Worm (Caenorhabditis elegans) whole organism, early embryonic: ENCODE results near the gene B0250.8.
A peak's percentile ranks its signal among the peaks of the same experiment; 100 is the strongest.

Source experiments
- B0310.2 ChIP-seq: sonication (generic microtip); optimal IDR thresholded peaks from 2 replicates; lab custom pipeline; 2016; ENCODE audit warnings: mild to moderate bottlenecking, missing genetic modification characterization, missing compliant biosample characterization
- F13C5.2 ChIP-seq: sonication (generic microtip); optimal IDR thresholded peaks from 2 replicates; lab custom pipeline; 2017; ENCODE audit warnings: mild to moderate bottlenecking, missing genetic modification characterization, inconsistent platforms, missing compliant biosample characterization
- aly-1 ChIP-seq: sonication (generic microtip); optimal IDR thresholded peaks from 2 replicates; lab custom pipeline; 2016; ENCODE audit warnings: missing genetic modification characterization, missing compliant biosample characterization
- ama-1 ChIP-seq: fragments of 150-350 bp; optimal IDR thresholded peaks from 2 replicates; lab custom pipeline; 2014
- ceh-13 ChIP-seq: fragments of 200-800 bp; sonication (Bioruptor generic); optimal IDR thresholded peaks from 2 replicates; lab custom pipeline; 2018; ENCODE audit warnings: mild to moderate bottlenecking, missing genetic modification characterization, missing compliant biosample characterization
- ceh-36 ChIP-seq: sonication (generic microtip); optimal IDR thresholded peaks from 2 replicates; lab custom pipeline; 2016; ENCODE audit warnings: missing genetic modification characterization, inconsistent platforms, missing compliant biosample characterization
- flt-1 ChIP-seq: fragments of 200-800 bp; sonication (Bioruptor generic); IDR thresholded peaks from 2 replicates; pipeline ENCODE4 v1.3.6; 2022; ENCODE audit warnings: missing genetic modification characterization, missing compliant biosample characterization
- hmg-4 ChIP-seq: fragments of 200-800 bp; sonication (Bioruptor generic); optimal IDR thresholded peaks from 2 replicates; lab custom pipeline; 2018; ENCODE audit warnings: mild to moderate bottlenecking, missing genetic modification characterization, missing compliant biosample characterization
- hnd-1 ChIP-seq: sonication (generic microtip); optimal IDR thresholded peaks from 2 replicates; lab custom pipeline; 2016; ENCODE audit warnings: missing genetic modification characterization, missing compliant biosample characterization
- sea-1 ChIP-seq: fragments of 200-800 bp; sonication (Bioruptor generic); conservative IDR thresholded peaks from 2 replicates; pipeline ENCODE4 v1.3.6; 2022; ENCODE audit warnings: missing genetic modification characterization, missing compliant biosample characterization
- tbx-11 ChIP-seq: fragments of 200-800 bp; sonication (Bioruptor generic); IDR thresholded peaks from 2 replicates; pipeline ENCODE4 v1.3.6; 2022; ENCODE audit warnings: missing genetic modification characterization, missing compliant biosample characterization
- tbx-37 ChIP-seq: fragments of 200-800 bp; sonication (Bioruptor generic); conservative IDR thresholded peaks from 2 replicates; pipeline ENCODE4 v1.3.6; 2022; ENCODE audit warnings: missing genetic modification reagents, missing genetic modification characterization, missing compliant biosample characterization
- tra-4 ChIP-seq: sonication (generic microtip); optimal IDR thresholded peaks from 2 replicates; lab custom pipeline; 2017; ENCODE audit warnings: missing genetic modification characterization, missing compliant biosample characterization

DNA sequence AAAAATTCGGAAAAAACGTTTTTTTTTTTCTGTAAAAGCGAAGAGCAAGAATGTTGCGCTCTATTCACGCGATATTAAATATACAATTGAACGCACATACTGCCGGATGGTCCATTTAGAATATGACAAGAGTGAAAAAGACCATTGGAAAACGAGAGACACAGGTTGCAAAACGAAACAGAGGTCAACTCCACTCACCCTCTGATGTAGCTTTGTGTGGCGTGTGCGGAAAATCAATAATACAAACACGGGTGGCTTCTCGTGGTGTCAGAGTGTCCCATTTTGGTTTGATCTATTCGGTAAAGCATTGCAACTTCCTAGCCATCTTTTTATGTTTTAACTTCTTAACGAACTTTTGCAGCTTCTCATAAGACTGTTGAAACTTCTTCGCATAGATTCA is 5.5 kb downstream of the B0250.8 start:
- TF ChIP-seq hnd-1 (tag; lab: Kevin White, UChicago) (no peak), ama-1 (no peak), ceh-36 (tag; lab: Kevin White, UChicago) (no peak), sea-1 (GFP tag; lab: Robert Waterston, UW) (no peak), tbx-37 (no peak), tra-4 (no peak), aly-1 (tag; lab: Kevin White, UChicago) (no peak), flt-1 (GFP tag; lab: Robert Waterston, UW) (no peak), ceh-13 (GFP tag; lab: Kevin White, UChicago) (no peak), tbx-11 (GFP tag; lab: Robert Waterston, UW) (no peak), hmg-4 (peak; percentile 9), B0310.2 (no peak), F13C5.2 (tag; lab: Kevin White, UChicago) (no peak)
